Worm (Caenorhabditis elegans) whole organism, midembryonic: ENCODE results near the gene rop-1.

Source experiments
- T22C8.4 ChIP-seq: fragments of 200-800 bp; sonication (Bioruptor generic); IDR thresholded peaks from 2 replicates; pipeline ENCODE4 v1.3.6; 2022; ENCODE audit warnings: missing genetic modification characterization, missing compliant biosample characterization
- cog-1 ChIP-seq: sonication (generic microtip); optimal IDR thresholded peaks from 2 replicates; lab custom pipeline; 2016; ENCODE audit warnings: missing genetic modification characterization, missing compliant biosample characterization
- flt-1 ChIP-seq: fragments of 200-800 bp; sonication (Bioruptor generic); IDR thresholded peaks from 2 replicates; pipeline ENCODE4 v1.3.6; 2022; ENCODE audit warnings: missing genetic modification characterization, missing compliant biosample characterization
- klf-2 ChIP-seq: fragments of 200-800 bp; sonication (Bioruptor generic); conservative IDR thresholded peaks from 2 replicates; pipeline ENCODE4 v1.3.6; 2022; ENCODE audit warnings: missing genetic modification reagents, missing genetic modification characterization, missing compliant biosample characterization
- med-1 ChIP-seq: sonication (generic microtip); optimal IDR thresholded peaks from 2 replicates; lab custom pipeline; 2017; ENCODE audit warnings: missing genetic modification characterization, mild to moderate bottlenecking, missing compliant biosample characterization, antibody characterized with exemption, missing genetic modification reagents; ENCODE audit not compliant: insufficient read depth
- ref-1 ChIP-seq: fragments of 200-800 bp; sonication (Bioruptor generic); conservative IDR thresholded peaks from 2 replicates; pipeline ENCODE4 v1.3.6; 2022; ENCODE audit warnings: missing genetic modification reagents, missing genetic modification characterization, missing compliant biosample characterization
- tab-1 ChIP-seq: fragments of 200-800 bp; sonication (Bioruptor generic); IDR thresholded peaks from 2 replicates; pipeline ENCODE4 v1.3.6; 2022; ENCODE audit warnings: missing genetic modification characterization, missing compliant biosample characterization
- ztf-23 ChIP-seq: fragments of 200-800 bp; sonication (Bioruptor generic); IDR thresholded peaks from 2 replicates; pipeline ENCODE4 v1.3.6; 2022; ENCODE audit warnings: missing genetic modification reagents, missing genetic modification characterization, missing compliant biosample characterization
- ztf-29 ChIP-seq: fragments of 200-800 bp; sonication (Bioruptor generic); IDR thresholded peaks from 2 replicates; pipeline ENCODE4 v1.3.6; 2022; ENCODE audit warnings: missing genetic modification reagents, missing genetic modification characterization, missing compliant biosample characterization

ce11 chrV:10281374-10281773 lies 26.5 kb upstream of the rop-1 start, which contains the start of gene lys-2:
- TF ChIP-seq flt-1 (GFP tag; lab: Robert Waterston, UW) (no peak), cog-1 (no peak), med-1 (no peak), ztf-23 (no peak), klf-2 (no peak), tab-1 (GFP tag; lab: Robert Waterston, UW) (no peak), ztf-29 (GFP tag; lab: Robert Waterston, UW) (no peak), T22C8.4 (GFP tag; lab: Robert Waterston, UW) (no peak), ref-1 (GFP tag; lab: Robert Waterston, UW) (no peak)
